Fruit fly (Drosophila melanogaster) whole organism, embryonic: ENCODE results near the gene CG17154.

ENCODE experiments used
- Atf6 ChIP-seq: fragments of 200-800 bp; sonication (Bioruptor generic); IDR thresholded peaks from 2 replicates; pipeline ENCODE4 v1.3.6; 2022; ENCODE audit warnings: missing biosample characterization, missing genetic modification characterization
- CG10462 ChIP-seq: fragments of 200-800 bp; sonication (Bioruptor generic); optimal IDR thresholded peaks from 2 replicates; lab custom pipeline; 2016; ENCODE audit warnings: missing biosample characterization, missing genetic modification characterization
- CG10565 ChIP-seq: fragments of 200-800 bp; sonication (Bioruptor generic); optimal IDR thresholded peaks from 3 replicates; lab custom pipeline; 2016; ENCODE audit warnings: missing biosample characterization, mild to moderate bottlenecking, missing genetic modification characterization
- CG11456 ChIP-seq: fragments of 200-800 bp; sonication (Bioruptor generic); IDR thresholded peaks from 3 replicates; pipeline ENCODE4 v1.3.6; 2022; ENCODE audit warnings: missing biosample characterization, missing genetic modification characterization
- CG14014 ChIP-seq: fragments of 200-800 bp; sonication (Bioruptor generic); IDR thresholded peaks from 2 replicates; pipeline ENCODE4 v1.3.6; 2022; ENCODE audit warnings: missing biosample characterization, missing genetic modification characterization
- CG14965 ChIP-seq: fragments of 200-800 bp; sonication (Bioruptor generic); optimal IDR thresholded peaks from 2 replicates; lab custom pipeline; 2016; ENCODE audit warnings: missing biosample characterization, missing genetic modification characterization, borderline replicate concordance
- CG1603 ChIP-seq: fragments of 200-800 bp; sonication (Bioruptor generic); optimal IDR thresholded peaks from 2 replicates; lab custom pipeline; 2019; ENCODE audit warnings: missing biosample characterization, mild to moderate bottlenecking, missing genetic modification characterization, moderate library complexity
- CG17359 ChIP-seq: fragments of 200-800 bp; sonication (Bioruptor generic); optimal IDR thresholded peaks from 3 replicates; lab custom pipeline; 2018; ENCODE audit warnings: missing biosample characterization, mild to moderate bottlenecking, missing genetic modification characterization, moderate library complexity
- CG17361 ChIP-seq: fragments of 200-800 bp; sonication (Bioruptor generic); IDR thresholded peaks from 3 replicates; pipeline ENCODE4 v1.3.6; 2022; ENCODE audit warnings: missing biosample characterization, missing genetic modification characterization
- CG17385 ChIP-seq: fragments of 200-800 bp; sonication (Bioruptor generic); optimal IDR thresholded peaks from 3 replicates; lab custom pipeline; 2018; ENCODE audit warnings: missing biosample characterization, mild to moderate bottlenecking, missing genetic modification characterization
- CG17612 ChIP-seq: fragments of 200-800 bp; sonication (Bioruptor generic); IDR thresholded peaks from 2 replicates; pipeline ENCODE4 v1.3.6; 2022; ENCODE audit warnings: missing biosample characterization, missing genetic modification characterization
- CG17829 ChIP-seq: fragments of 200-800 bp; optimal IDR thresholded peaks from 2 replicates; lab custom pipeline; 2019; ENCODE audit warnings: missing biosample characterization, mild to moderate bottlenecking, missing genetic modification characterization, moderate library complexity
- CG18619 ChIP-seq: fragments of 200-800 bp; sonication (Bioruptor generic); optimal IDR thresholded peaks from 3 replicates; lab custom pipeline; 2017; ENCODE audit warnings: missing biosample characterization, mild to moderate bottlenecking, missing genetic modification characterization
- CG2116 ChIP-seq: fragments of 200-800 bp; sonication (Bioruptor generic); optimal IDR thresholded peaks from 3 replicates; lab custom pipeline; 2018; ENCODE audit warnings: missing biosample characterization, mild to moderate bottlenecking, missing genetic modification characterization
- CG3726 ChIP-seq: fragments of 200-800 bp; sonication (Bioruptor generic); IDR thresholded peaks from 3 replicates; pipeline ENCODE4, ENCODE4 v1.3.6; 2022; ENCODE audit warnings: missing biosample characterization, missing genetic modification characterization
- CG4282 ChIP-seq: fragments of 200-800 bp; sonication (Bioruptor generic); optimal IDR thresholded peaks from 2 replicates; lab custom pipeline; 2016; ENCODE audit warnings: missing biosample characterization, missing genetic modification characterization
- CG4360 ChIP-seq: fragments of 200-800 bp; sonication (Bioruptor generic); IDR thresholded peaks from 2 replicates; pipeline ENCODE4 v1.3.6; 2022; ENCODE audit warnings: missing biosample characterization, missing genetic modification characterization
- CG6689 ChIP-seq: fragments of 200-800 bp; sonication (Bioruptor generic); IDR thresholded peaks from 2 replicates; pipeline ENCODE4 v1.3.6; 2022; ENCODE audit warnings: missing biosample characterization, missing genetic modification characterization
- CG8290 ChIP-seq, 3 experiments: fragments of 200-800 bp; sonication (Bioruptor generic); optimal IDR thresholded peaks; 2 replicates each; lab custom pipeline; 2016 to 2019; ENCODE audit warnings: missing biosample characterization in 3 of 3, missing genetic modification characterization in 3 of 3, mild to moderate bottlenecking in 2 of 3, moderate library complexity in 1 of 3
- CG8359 ChIP-seq: fragments of 200-800 bp; sonication (Bioruptor generic); optimal IDR thresholded peaks from 2 replicates; lab custom pipeline; 2017; ENCODE audit warnings: missing biosample characterization, mild to moderate bottlenecking, missing genetic modification characterization, borderline replicate concordance
- CHES-1-like ChIP-seq: fragments of 200-800 bp; sonication (Bioruptor generic); optimal IDR thresholded peaks from 2 replicates; lab custom pipeline; 2016; ENCODE audit warnings: missing biosample characterization, missing genetic modification characterization
- Dbx ChIP-seq: fragments of 200-800 bp; sonication (Bioruptor generic); IDR thresholded peaks from 3 replicates; pipeline ENCODE4 v1.3.6; 2022; ENCODE audit warnings: missing biosample characterization, missing genetic modification characterization
- Eip74EF ChIP-seq, 2 experiments: fragments of 200-800 bp in 1 of 2; fragments of >200 bp in 1 of 2; sonication (Bioruptor generic) in 1 of 2; optimal IDR thresholded peaks; 2 replicates each; lab custom pipeline; 2017 to 2019; ENCODE audit warnings: missing biosample characterization in 2 of 2, missing genetic modification characterization in 2 of 2, mild to moderate bottlenecking in 1 of 2, moderate library complexity in 1 of 2
- Ets97D ChIP-seq: fragments of 200-800 bp; sonication (Bioruptor generic); optimal IDR thresholded peaks from 3 replicates; lab custom pipeline; 2016; ENCODE audit warnings: missing biosample characterization, missing genetic modification characterization
- Hmr ChIP-seq: fragments of 200-800 bp; sonication (Bioruptor generic); optimal IDR thresholded peaks from 3 replicates; lab custom pipeline; 2017; ENCODE audit warnings: mild to moderate bottlenecking, missing biosample characterization, missing genetic modification reagents, missing genetic modification characterization
- Kr ChIP-seq: fragments of 200-800 bp; sonication (Bioruptor generic); optimal IDR thresholded peaks from 2 replicates; lab custom pipeline; 2017; ENCODE audit warnings: missing biosample characterization, mild to moderate bottlenecking, missing genetic modification characterization
- Opbp ChIP-seq: fragments of 200-800 bp; sonication (Bioruptor generic); IDR thresholded peaks from 3 replicates; pipeline ENCODE4 v1.3.6; 2022; ENCODE audit warnings: missing biosample characterization, missing genetic modification characterization; ENCODE audit not compliant: partially characterized antibody
- Ravus ChIP-seq: fragments of 200-800 bp; sonication (Bioruptor generic); IDR thresholded peaks from 2 replicates; pipeline ENCODE4 v1.3.6; 2022; ENCODE audit warnings: missing biosample characterization, missing genetic modification characterization
- Six4 ChIP-seq: fragments of 200-800 bp; sonication (Bioruptor generic); optimal IDR thresholded peaks from 2 replicates; lab custom pipeline; 2016; ENCODE audit warnings: missing biosample characterization, missing genetic modification characterization
- Spps ChIP-seq: fragments of 200-800 bp; sonication (Bioruptor generic); optimal IDR thresholded peaks from 2 replicates; lab custom pipeline; 2018; ENCODE audit warnings: missing biosample characterization, mild to moderate bottlenecking, missing genetic modification characterization
- Sry-β ChIP-seq: fragments of 200-800 bp; sonication (Bioruptor generic); optimal IDR thresholded peaks from 2 replicates; lab custom pipeline; 2018; ENCODE audit warnings: missing biosample characterization, mild to moderate bottlenecking, missing genetic modification characterization, moderate library complexity
- TFAM ChIP-seq: fragments of 200-800 bp; sonication (Bioruptor generic); optimal IDR thresholded peaks from 2 replicates; lab custom pipeline; 2017; ENCODE audit warnings: missing biosample characterization, missing genetic modification characterization, inconsistent platforms
- Taf1 ChIP-seq: fragments of 200-800 bp; sonication (Bioruptor generic); IDR thresholded peaks from 2 replicates; pipeline ENCODE4 v1.3.6; 2022; ENCODE audit warnings: missing biosample characterization, missing genetic modification characterization
- aop ChIP-seq: fragments of 200-800 bp; sonication (Bioruptor generic); IDR thresholded peaks from 2 replicates; pipeline ENCODE4 v1.3.6; 2022; ENCODE audit warnings: missing biosample characterization, missing genetic modification characterization
- ash1 ChIP-seq: fragments of 200-800 bp; sonication (Bioruptor generic); optimal IDR thresholded peaks from 2 replicates; lab custom pipeline; 2018; ENCODE audit warnings: missing biosample characterization, mild to moderate bottlenecking, missing genetic modification characterization
- bbx ChIP-seq: fragments of 200-800 bp; sonication (Bioruptor generic); IDR thresholded peaks from 2 replicates; pipeline ENCODE4 v1.3.6; 2022; ENCODE audit warnings: missing biosample characterization, missing genetic modification characterization; ENCODE audit not compliant: partially characterized antibody
- cato ChIP-seq: fragments of 200-800 bp; sonication (Bioruptor generic); optimal IDR thresholded peaks from 2 replicates; lab custom pipeline; 2016; ENCODE audit warnings: missing biosample characterization, missing genetic modification characterization, borderline replicate concordance
- hth ChIP-seq: fragments of >200 bp; optimal IDR thresholded peaks from 2 replicates; lab custom pipeline; 2017; ENCODE audit warnings: inconsistent platforms
- lbe ChIP-seq: fragments of 200-800 bp; sonication (Bioruptor generic); optimal IDR thresholded peaks from 2 replicates; lab custom pipeline; 2016; ENCODE audit warnings: missing biosample characterization, mild to moderate bottlenecking, missing genetic modification characterization
- lilli ChIP-seq: fragments of 200-800 bp; sonication (Bioruptor generic); optimal IDR thresholded peaks from 3 replicates; lab custom pipeline; 2016; ENCODE audit warnings: missing biosample characterization, missing genetic modification characterization
- pho ChIP-seq: fragments of 200-800 bp; sonication (Bioruptor generic); optimal IDR thresholded peaks from 2 replicates; lab custom pipeline; 2016; ENCODE audit warnings: missing biosample characterization, missing genetic modification characterization
- pros ChIP-seq: fragments of 200-800 bp; sonication (Bioruptor generic); optimal IDR thresholded peaks from 3 replicates; lab custom pipeline; 2019; ENCODE audit warnings: missing biosample characterization, mild to moderate bottlenecking, missing genetic modification characterization, moderate library complexity
- ro ChIP-seq: fragments of 200-800 bp; sonication (Bioruptor generic); IDR thresholded peaks from 2 replicates; pipeline ENCODE4 v1.3.6; 2022; ENCODE audit warnings: missing biosample characterization, missing genetic modification characterization
- sd ChIP-seq: fragments of 200-800 bp; sonication (Bioruptor generic); optimal IDR thresholded peaks from 3 replicates; lab custom pipeline; 2018; ENCODE audit warnings: missing biosample characterization, mild to moderate bottlenecking, missing genetic modification characterization, moderate library complexity
- sisA ChIP-seq: fragments of 200-800 bp; sonication (Bioruptor generic); IDR thresholded peaks from 2 replicates; pipeline ENCODE4 v1.3.6; 2022; ENCODE audit warnings: missing biosample characterization, missing genetic modification characterization
- toy ChIP-seq: fragments of 200-800 bp; sonication (Bioruptor generic); IDR thresholded peaks from 2 replicates; pipeline ENCODE4 v1.3.6; 2022; ENCODE audit warnings: missing biosample characterization, missing genetic modification characterization
- ttk ChIP-seq: fragments of 200-800 bp; sonication (Bioruptor generic); IDR thresholded peaks from 2 replicates; pipeline ENCODE4 v2.1.2; 2022; ENCODE audit warnings: missing biosample characterization, missing genetic modification characterization
- tup ChIP-seq: fragments of 200-800 bp; sonication (Bioruptor generic); optimal IDR thresholded peaks from 2 replicates; lab custom pipeline; 2016; ENCODE audit warnings: missing biosample characterization, mild to moderate bottlenecking, missing genetic modification characterization, moderate library complexity
- vnd ChIP-seq: fragments of 200-800 bp; sonication (Bioruptor generic); IDR thresholded peaks from 3 replicates; pipeline ENCODE4 v1.3.6; 2022; ENCODE audit warnings: missing biosample characterization, missing genetic modification characterization; ENCODE audit not compliant: partially characterized antibody
- yki ChIP-seq: fragments of >200 bp; optimal IDR thresholded peaks from 3 replicates; lab custom pipeline; 2018

CG17154 gene

dm6 chr3L:12131918-12132317, 43.5 kb downstream of the CG17154 start, which contains the start of gene DEF8 (continued):
- TF ChIP-seq CG4282 (GFP tag; lab: Kevin White, UChicago): no peak
- TF ChIP-seq hth (lab: Kevin White, UChicago): no peak
- TF ChIP-seq CG6689 (GFP tag; lab: Robert Waterston, UW): peak; percentile 86
- TF ChIP-seq CG10462 (GFP tag; lab: Kevin White, UChicago): peak; percentile 55
- TF ChIP-seq lbe (GFP tag; lab: Kevin White, UChicago): peak; percentile 63
- no peak for TF ChIP-seq yki (lab: Kevin White, UChicago)
- TF ChIP-seq Atf6 (GFP tag; lab: Robert Waterston, UW): peak; percentile 86
- TF ChIP-seq bbx (GFP tag; lab: Robert Waterston, UW): 0 out of 2 replicates have a peak, but pooled peaks have one; percentile 26
- TF ChIP-seq CG17361: peak; percentile 96
- TF ChIP-seq Ets97D: no peak
- TF ChIP-seq CG4360 (GFP tag; lab: Robert Waterston, UW): peak; percentile 30
- TF ChIP-seq CG2116 (GFP tag; lab: Kevin White, UChicago): peak; percentile 74
- peak; percentile 20 for TF ChIP-seq tup (GFP tag; lab: Kevin White, UChicago)
- TF ChIP-seq CG8359 (GFP tag; lab: Kevin White, UChicago): peak; percentile 60
- peak; percentile 51 for TF ChIP-seq Six4
- peak; percentile 11 for TF ChIP-seq ash1 (GFP tag; lab: Kevin White, UChicago)
- peak; percentile 76 for TF ChIP-seq lilli
- TF ChIP-seq Taf1: peak; percentile 66; the same call in 1 of the 2 replicates
- TF ChIP-seq CG3726 (GFP tag; lab: Robert Waterston, UW): peak; percentile 49; the same call in 1 of the 3 replicates
- TF ChIP-seq CHES-1-like (GFP tag; lab: Kevin White, UChicago): peak; percentile 12
- peak; percentile 42 for TF ChIP-seq pho (GFP tag; lab: Kevin White, UChicago)
- TF ChIP-seq sd: peak; percentile 93
- peak; percentile 86 for TF ChIP-seq Spps
- TF ChIP-seq Kr (GFP tag; lab: Kevin White, UChicago): no peak
- TF ChIP-seq CG11456 (GFP tag; lab: Robert Waterston, UW): peak; percentile 78
- TF ChIP-seq ro: peak; percentile 65
- peak; percentile 42; the same call in 1 of the 2 replicates for TF ChIP-seq Ravus
- TF ChIP-seq ttk (GFP tag; lab: Robert Waterston, UW): peak; percentile 70
- TF ChIP-seq CG14014: peak; percentile 83
- TF ChIP-seq cato (GFP tag; lab: Kevin White, UChicago): peak; percentile 64
- TF ChIP-seq Dbx (GFP tag; lab: Robert Waterston, UW): peak; percentile 80; the same call in 2 of the 3 replicates
- peak; percentile 42 for TF ChIP-seq Sry-β (GFP tag; lab: Kevin White, UChicago)
- TF ChIP-seq toy (GFP tag; lab: Robert Waterston, UW): peak; percentile 38; the same call in 1 of the 2 replicates
- no peak for TF ChIP-seq TFAM (GFP tag; lab: Kevin White, UChicago)
- peak; percentile 83 for TF ChIP-seq CG18619 (GFP tag; lab: Kevin White, UChicago)
- no peak for TF ChIP-seq vnd
- peak; percentile 91 for TF ChIP-seq CG17359 (tag; lab: Kevin White, UChicago)
- TF ChIP-seq CG8290 (GFP tag; optimal IDR thresholded peaks at IDR 0.05; lab: Kevin White, UChicago): peak; percentile 79
- TF ChIP-seq CG8290 (tag; optimal IDR thresholded peaks at IDR 0.05; lab: Kevin White, UChicago): no peak
- TF ChIP-seq aop (GFP tag; lab: Robert Waterston, UW): peak; percentile 55; the same call in 1 of the 2 replicates
- TF ChIP-seq CG17612 (GFP tag; lab: Robert Waterston, UW): 0 out of 2 replicates have a peak, but pooled peaks have one; percentile 29
- TF ChIP-seq CG10565: no peak
- TF ChIP-seq CG17385 (GFP tag; lab: Kevin White, UChicago): peak; percentile 81
- TF ChIP-seq CG14965 (GFP tag; lab: Kevin White, UChicago): no peak
- TF ChIP-seq Hmr (GFP tag; lab: Kevin White, UChicago): no peak
- peak; percentile 78 for TF ChIP-seq sisA (GFP tag; lab: Robert Waterston, UW)
- peak; percentile 89 for TF ChIP-seq CG17829 (tag; lab: Kevin White, UChicago)
- no peak for TF ChIP-seq Eip74EF (GFP tag; optimal IDR thresholded peaks at IDR 0.05; lab: Kevin White, UChicago)
- TF ChIP-seq CG1603 (tag; lab: Kevin White, UChicago): peak; percentile 71
- TF ChIP-seq pros: no peak
- peak; percentile 17; the same call in 1 of the 3 replicates for TF ChIP-seq Opbp (GFP tag; lab: Robert Waterston, UW)
